Fruit fly (Drosophila melanogaster): ENCODE results near the gene CG9692.
A peak's percentile ranks its signal among the peaks of the same experiment; 100 is the strongest.

CG9692 gene

DNA sequence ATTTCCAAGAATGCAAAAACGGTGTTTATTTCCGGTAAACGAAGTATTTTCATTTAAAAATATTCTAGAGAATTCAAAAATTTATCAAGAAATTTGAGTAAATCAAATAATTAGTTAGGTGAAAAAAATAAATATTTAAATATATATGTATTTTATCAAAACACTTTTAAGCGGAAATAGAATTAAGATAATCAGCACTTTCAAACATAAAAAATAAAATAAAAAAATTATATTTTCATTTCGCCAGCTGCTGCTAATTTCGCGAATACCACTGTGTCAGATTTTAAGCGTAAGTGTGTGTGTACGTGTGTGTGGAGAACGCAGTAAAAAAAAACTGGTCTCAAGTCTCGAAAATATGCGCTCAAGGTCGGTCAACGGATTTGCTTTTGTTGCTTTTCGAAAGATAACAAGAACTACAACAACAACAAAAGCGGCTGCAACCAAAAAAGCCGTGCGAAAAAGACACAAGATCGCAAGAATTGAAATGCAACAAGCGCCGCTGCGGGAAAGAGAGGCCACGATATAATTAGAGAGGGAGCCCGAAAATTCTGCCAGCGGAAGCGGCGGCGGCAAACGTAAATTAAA lies 5.0 kb downstream of the CG9692 start (continued):
- TF ChIP-seq inv (GFP tag; IDR thresholded peaks at IDR 0.05; ENCODE audit: partially characterized antibody) (no peak), CG12942 (GFP tag; optimal IDR thresholded peaks at IDR 0.05) (no peak), CG17612 (GFP tag; IDR thresholded peaks at IDR 0.05) (no peak), CG30020 (tag; optimal IDR thresholded peaks at IDR 0.05) (no peak), ttk (GFP tag; IDR thresholded peaks at IDR 0.05) (no peak), CG15011 (GFP tag; optimal IDR thresholded peaks at IDR 0.05) (no peak), CG31224 (GFP tag; IDR thresholded peaks at IDR 0.05) (no peak), Vsx1 (GFP tag; optimal IDR thresholded peaks at IDR 0.05) (no peak), ranshi (GFP tag; IDR thresholded peaks at IDR 0.05) (no peak), amos (GFP tag; IDR thresholded peaks at IDR 0.05; ENCODE audit: partially characterized antibody) (no peak), knrl (GFP tag; IDR thresholded peaks at IDR 0.05; ENCODE audit: partially characterized antibody) (no peak), CG4360 (GFP tag; IDR thresholded peaks at IDR 0.05) (peak; percentile 50; the same call in 1 of the 2 replicates), CG2116 (GFP tag; optimal IDR thresholded peaks at IDR 0.05) (no peak), CG12219 (GFP tag; optimal IDR thresholded peaks at IDR 0.05) (no peak), CG13287 (GFP tag; IDR thresholded peaks at IDR 0.05; ENCODE audit: partially characterized antibody) (no peak), hkb (optimal IDR thresholded peaks at IDR 0.05) (no peak), hkb (GFP tag; IDR thresholded peaks at IDR 0.05) (peak; percentile 23; the same call in 1 of the 2 replicates), Med (GFP tag) (no peak), chinmo (GFP tag; IDR thresholded peaks at IDR 0.05; ENCODE audit: partially characterized antibody) (peak; percentile 87), bbx (GFP tag; IDR thresholded peaks at IDR 0.05; ENCODE audit: partially characterized antibody) (no peak), Elba2 (GFP tag; optimal IDR thresholded peaks at IDR 0.05) (no peak), CG11696 (GFP tag; IDR thresholded peaks at IDR 0.05) (peak; percentile 85), CG18262 (tag; optimal IDR thresholded peaks at IDR 0.05) (no peak), vvl (GFP tag; IDR thresholded peaks at IDR 0.05) (peak; percentile 8; the same call in 1 of the 2 replicates), sim (GFP tag; IDR thresholded peaks at IDR 0.05) (no peak), eve (GFP tag; optimal IDR thresholded peaks at IDR 0.05) (no peak), E2f1 (GFP tag; IDR thresholded peaks at IDR 0.05) (no peak), org-1 (GFP tag; optimal IDR thresholded peaks at IDR 0.05) (no peak), MESR4 (GFP tag; optimal IDR thresholded peaks at IDR 0.05) (no peak), pzg (GFP tag; optimal IDR thresholded peaks at IDR 0.05) (no peak), CG11560 (tag; IDR thresholded peaks at IDR 0.05) (no peak), CG12299 (tag; optimal IDR thresholded peaks at IDR 0.05) (no peak)

DNA sequence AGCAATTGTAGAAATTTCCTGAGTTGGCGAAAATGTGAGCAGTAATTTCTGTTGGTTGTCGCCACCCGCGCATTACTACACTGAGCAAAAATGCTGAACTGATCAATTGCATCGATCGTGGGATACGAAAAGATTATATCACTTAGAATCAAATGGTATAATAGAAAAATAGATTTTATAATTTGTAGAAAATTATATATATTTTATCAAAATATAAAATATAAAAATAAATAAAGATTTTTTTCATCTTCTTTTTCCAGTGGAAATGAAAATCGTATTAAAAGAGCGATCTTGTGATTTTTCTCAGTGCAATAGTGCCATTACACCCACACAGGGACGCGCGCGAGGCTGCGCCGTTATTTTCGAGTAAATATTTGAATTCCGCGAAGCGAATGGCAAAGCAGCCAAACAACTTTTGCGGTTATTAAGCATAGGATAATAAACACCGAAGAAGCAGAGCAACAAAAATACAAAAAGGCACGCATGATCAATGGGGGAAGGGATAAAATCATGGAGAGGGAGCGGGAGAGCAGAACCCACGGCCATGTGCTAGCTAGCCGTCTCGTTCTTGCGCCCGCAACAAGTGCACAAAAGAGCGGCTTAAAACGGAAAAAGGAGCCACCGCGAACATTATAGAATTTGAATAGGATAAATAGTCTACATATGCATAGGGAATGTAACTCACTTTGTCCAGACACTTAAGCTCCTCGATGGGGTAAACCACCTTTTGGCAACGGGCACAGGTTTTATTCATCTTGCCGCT lies 5.7 kb downstream of the CG9692 start:
- TF ChIP-seq Med (GFP tag) = peak; percentile 68
- no peak for TF ChIP-seq CG2875 (GFP tag; optimal IDR thresholded peaks at IDR 0.05)
- no peak for TF ChIP-seq CTCF (GFP tag; optimal IDR thresholded peaks at IDR 0.05)
- TF ChIP-seq CG9817 (tag; optimal IDR thresholded peaks at IDR 0.05) = peak; percentile 24
- no peak for TF ChIP-seq CG13287 (GFP tag; IDR thresholded peaks at IDR 0.05; ENCODE audit: partially characterized antibody)
- TF ChIP-seq Dp (GFP tag; optimal IDR thresholded peaks at IDR 0.05) = no peak
- peak; percentile 63 for TF ChIP-seq CG14441 (GFP tag; IDR thresholded peaks at IDR 0.05)
- TF ChIP-seq eve (GFP tag; optimal IDR thresholded peaks at IDR 0.05) = no peak
- TF ChIP-seq inv (GFP tag; IDR thresholded peaks at IDR 0.05; ENCODE audit: partially characterized antibody) = no peak
- no peak for TF ChIP-seq CG9609 (GFP tag; optimal IDR thresholded peaks at IDR 0.05)
- no peak for TF ChIP-seq Side (GFP tag; optimal IDR thresholded peaks at IDR 0.05)
- peak; percentile 77 for TF ChIP-seq Drgx (GFP tag; IDR thresholded peaks at IDR 0.05)
- no peak for TF ChIP-seq Nf-YA (GFP tag; IDR thresholded peaks at IDR 0.05)
- peak; percentile 59 for TF ChIP-seq CG3281 (GFP tag; optimal IDR thresholded peaks at IDR 0.05)
- no peak for TF ChIP-seq mam (GFP tag; optimal IDR thresholded peaks at IDR 0.05)
- peak; percentile 33 for TF ChIP-seq zen (tag; optimal IDR thresholded peaks at IDR 0.05)
- no peak for TF ChIP-seq CG12299 (tag; optimal IDR thresholded peaks at IDR 0.05)
- no peak; the same call in 1 of the 2 replicates for TF ChIP-seq stc (GFP tag; IDR thresholded peaks at IDR 0.05)
- no peak for TF ChIP-seq mld (GFP tag; IDR thresholded peaks at IDR 0.05; ENCODE audit: partially characterized antibody)
- no peak for TF ChIP-seq CG13123 (GFP tag; optimal IDR thresholded peaks at IDR 0.05)
- TF ChIP-seq CG12219 (GFP tag; optimal IDR thresholded peaks at IDR 0.05) = no peak
- no peak for TF ChIP-seq Sin3A (optimal IDR thresholded peaks at IDR 0.05)
- TF ChIP-seq prd (optimal IDR thresholded peaks at IDR 0.05) = no peak
- peak; percentile 78 for TF ChIP-seq prd (GFP tag; IDR thresholded peaks at IDR 0.05)

Data from whole organism, embryonic.